Worm (Caenorhabditis elegans): ENCODE data around the gene ZK673.1.
"Not testable (repeated sequence)": the region's sequence is repeated elsewhere in the genome, so short reads cannot be mapped to it uniquely, and the experiment has no call there.

ZK673.1 gene

ce11 chrII:10471790-10472189 is 28.8 kb downstream of the ZK673.1 start, which contains the start of gene ZK666.2:
ZK666.2 (minus strand) TSS chrII:10471890.
- no peak for TF ChIP-seq W03F9.2 (tag; optimal IDR thresholded peaks at IDR 0.05)
- TF ChIP-seq dao-5 (tag; optimal IDR thresholded peaks at IDR 0.05), result no peak
- no peak for TF ChIP-seq him-1 (tag; optimal IDR thresholded peaks at IDR 0.05)

ce11 chrII:10476039-10476438 is 33.1 kb downstream of the ZK673.1 start, which contains the start of gene clec-58:
clec-58 (minus strand) TSS chrII:10476139.
- TF ChIP-seq W03F9.2 (tag; optimal IDR thresholded peaks at IDR 0.05), result no peak
- no peak for TF ChIP-seq him-1 (tag; optimal IDR thresholded peaks at IDR 0.05)
- TF ChIP-seq dao-5 (tag; optimal IDR thresholded peaks at IDR 0.05), result no peak

ce11 chrII:10476959-10477358 is 34.0 kb downstream of the ZK673.1 start, which contains the start of gene ZK666.4:
ZK666.4 (plus strand) TSS chrII:10477259.
- TF ChIP-seq W03F9.2 (tag; optimal IDR thresholded peaks at IDR 0.05), result no peak
- TF ChIP-seq him-1 (tag; optimal IDR thresholded peaks at IDR 0.05), result no peak
- TF ChIP-seq dao-5 (tag; optimal IDR thresholded peaks at IDR 0.05), result no peak

DNA sequence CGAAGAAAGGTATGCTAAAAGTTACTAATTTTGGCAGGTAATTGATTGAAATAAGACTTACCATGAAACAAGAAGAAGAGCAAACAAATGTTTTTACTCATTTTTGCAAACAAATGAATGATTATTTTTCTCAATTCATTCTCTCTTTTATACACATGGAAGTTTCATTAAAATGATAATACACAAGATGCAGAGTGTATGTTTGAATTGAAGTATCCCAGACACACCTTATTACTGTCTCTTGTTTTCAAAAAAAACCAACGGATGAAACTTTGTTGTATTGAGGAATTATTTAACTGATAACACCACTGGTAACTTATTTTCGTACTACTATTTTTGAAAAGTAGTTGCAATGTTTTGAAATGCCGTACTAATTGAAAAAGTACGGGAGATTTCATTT is 36.4 kb downstream of the ZK673.1 start, which contains the start of gene clec-59:
clec-59 (minus strand) TSS at position 101 of the 400 bp plus-strand sequence.
- TF ChIP-seq him-1 (tag; optimal IDR thresholded peaks at IDR 0.05), result no peak

ce11 chrII:10480043-10480442 is 37.1 kb downstream of the ZK673.1 start:
- TF ChIP-seq W03F9.2 (tag; optimal IDR thresholded peaks at IDR 0.05) (no peak), him-1 (tag; optimal IDR thresholded peaks at IDR 0.05) (no peak), dao-5 (tag; optimal IDR thresholded peaks at IDR 0.05) (no peak)

ce11 chrII:10481824-10482556 is 39.0 kb downstream of the ZK673.1 start, which contains the start of the genes clec-60 and ZK666.11:
clec-60 (minus strand) TSS chrII:10481874.
ZK666.11 (plus strand) TSS chrII:10482522.
- no peak for TF ChIP-seq dao-5 (tag; optimal IDR thresholded peaks at IDR 0.05)
- no peak for TF ChIP-seq W03F9.2 (tag; optimal IDR thresholded peaks at IDR 0.05)
- no peak for TF ChIP-seq him-1 (tag; optimal IDR thresholded peaks at IDR 0.05)

DNA sequence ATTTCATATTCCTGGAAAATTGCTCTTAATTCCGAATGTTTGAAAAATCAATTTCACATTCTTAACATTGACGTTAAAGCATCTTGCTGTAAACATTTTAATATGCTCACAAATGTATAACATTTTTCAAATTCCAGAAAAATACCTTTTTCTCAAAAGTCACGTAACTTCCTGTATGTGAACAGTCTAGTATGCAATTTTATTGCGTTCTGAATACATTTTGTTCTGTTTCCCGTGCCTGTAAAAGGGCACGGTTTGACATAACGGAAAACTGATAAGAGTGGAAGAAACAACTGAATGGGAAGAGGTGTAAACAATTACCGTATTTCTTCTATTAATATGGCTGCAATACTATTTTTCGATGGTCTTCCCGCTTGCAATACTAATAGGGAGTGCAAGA is 40.0 kb downstream of the ZK673.1 start:
- TF ChIP-seq W03F9.2 (tag; optimal IDR thresholded peaks at IDR 0.05) (no peak), dao-5 (tag; optimal IDR thresholded peaks at IDR 0.05) (no peak), him-1 (tag; optimal IDR thresholded peaks at IDR 0.05) (no peak)

ce11 chrII:10483860-10484259 is 40.9 kb downstream of the ZK673.1 start:
- TF ChIP-seq dao-5 (tag; optimal IDR thresholded peaks at IDR 0.05), result no peak
- no peak for TF ChIP-seq W03F9.2 (tag; optimal IDR thresholded peaks at IDR 0.05)
- TF ChIP-seq him-1 (tag; optimal IDR thresholded peaks at IDR 0.05), result no peak

ce11 chrII:10485640-10486039 is 42.7 kb downstream of the ZK673.1 start:
- TF ChIP-seq him-1 (tag; optimal IDR thresholded peaks at IDR 0.05), result no peak

ce11 chrII:10486738-10487137 is 43.8 kb downstream of the ZK673.1 start, which contains the start of gene ZK666.15:
ZK666.15 (plus strand) TSS chrII:10487038.
- TF ChIP-seq dao-5 (tag; optimal IDR thresholded peaks at IDR 0.05) (no peak), him-1 (tag; optimal IDR thresholded peaks at IDR 0.05) (no peak), W03F9.2 (tag; optimal IDR thresholded peaks at IDR 0.05) (no peak)

DNA sequence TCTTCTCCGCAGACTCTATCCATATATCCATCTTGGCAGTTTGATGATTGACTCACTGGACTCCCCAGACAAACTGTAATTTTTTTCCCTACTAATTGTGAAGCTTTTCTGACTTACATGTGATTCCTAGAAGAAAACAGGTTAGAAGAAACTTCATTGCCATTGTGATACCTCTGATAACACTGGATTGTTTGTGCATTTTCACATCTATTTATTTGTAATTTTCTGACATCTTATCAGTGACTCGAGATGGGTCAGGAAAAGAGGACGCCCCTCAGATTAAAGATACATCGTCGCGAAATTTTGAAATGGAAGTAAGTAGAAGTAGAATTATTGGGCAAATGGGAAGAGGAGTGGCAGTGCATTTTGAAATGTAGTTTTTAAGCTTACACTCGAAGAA is 47.4 kb downstream of the ZK673.1 start, which contains the start of gene clec-61:
clec-61 (minus strand) TSS at position 209 of the 400 bp plus-strand sequence.
- no peak for TF ChIP-seq dao-5 (tag; optimal IDR thresholded peaks at IDR 0.05)
- no peak for TF ChIP-seq him-1 (tag; optimal IDR thresholded peaks at IDR 0.05)
- no peak for TF ChIP-seq W03F9.2 (tag; optimal IDR thresholded peaks at IDR 0.05)

DNA sequence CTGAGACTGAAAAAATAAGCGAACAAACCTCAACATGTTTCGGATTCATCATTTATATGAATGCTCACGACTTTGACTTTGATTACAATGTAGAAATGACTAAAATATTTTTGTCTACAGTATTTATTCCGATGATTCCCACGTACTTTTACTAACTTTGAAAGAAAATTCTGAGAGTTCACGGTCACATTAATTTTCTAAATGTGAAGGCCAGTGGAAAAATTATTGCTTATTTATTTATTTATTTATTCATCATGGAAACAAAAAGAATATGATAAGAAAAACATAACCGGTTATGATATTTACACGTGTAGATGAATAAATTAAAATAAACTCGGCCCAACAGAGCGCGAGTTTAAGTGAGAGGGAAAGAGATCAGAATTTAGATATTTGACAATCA is 50.1 kb downstream of the ZK673.1 start, which contains the start of gene ZK666.8:
ZK666.8 (minus strand) TSS at position 101 of the 400 bp plus-strand sequence.
- not testable (repeated sequence) for TF ChIP-seq him-1, dao-5, W03F9.2 (tag; optimal IDR thresholded peaks at IDR 0.05)

- TF ChIP-seq him-1 (tag; optimal IDR thresholded peaks at IDR 0.05) (no peak), dao-5 (tag; optimal IDR thresholded peaks at IDR 0.05) (no peak), W03F9.2 (tag; optimal IDR thresholded peaks at IDR 0.05) (no peak)
Observed at ce11 chrII:10494467-10494866, 51.5 kb downstream of the ZK673.1 start, which contains the start of gene ZK666.14. ZK666.14 (plus strand) TSS chrII:10494767.

All from whole organism, L4/young adult.